Fruit fly (Drosophila melanogaster): ENCODE measurements around the gene CG8916.

The CG8916 gene

dm6 chrX:15889780-15890608, 31.8 kb upstream of the CG8916 start, which contains the start of the genes MSBP and CG15916 (continued):
- TF ChIP-seq CG16779 (GFP tag; IDR thresholded peaks at IDR 0.05), result no peak
- no peak for TF ChIP-seq CG17186 (GFP tag; optimal IDR thresholded peaks at IDR 0.05)
- TF ChIP-seq CG2129 (GFP tag; IDR thresholded peaks at IDR 0.05; ENCODE audit: partially characterized antibody), result no peak
- TF ChIP-seq trh (GFP tag; optimal IDR thresholded peaks at IDR 0.05), result no peak
- TF ChIP-seq E2f2 (GFP tag; IDR thresholded peaks at IDR 0.05), result no peak
- TF ChIP-seq CG12942 (GFP tag; optimal IDR thresholded peaks at IDR 0.05), result no peak
- peak; percentile 32; the same call in 1 of the 2 replicates for TF ChIP-seq CG3847 (GFP tag; IDR thresholded peaks at IDR 0.05)
- TF ChIP-seq CG10431 (GFP tag; optimal IDR thresholded peaks at IDR 0.05), result peak; percentile 18
- TF ChIP-seq CG8478 (optimal IDR thresholded peaks at IDR 0.05), result no peak
- TF ChIP-seq CG8089 (GFP tag; optimal IDR thresholded peaks at IDR 0.05), result no peak
- TF ChIP-seq nerfin-1 (tag; optimal IDR thresholded peaks at IDR 0.05), result no peak
- TF ChIP-seq gce (GFP tag; IDR thresholded peaks at IDR 0.05), result no peak
- TF ChIP-seq rib (GFP tag; IDR thresholded peaks at IDR 0.05), result no peak
- no peak for TF ChIP-seq fru (optimal IDR thresholded peaks at IDR 0.05)
- no peak for TF ChIP-seq wek (GFP tag; optimal IDR thresholded peaks at IDR 0.05)
- no peak for TF ChIP-seq Antp (GFP tag; optimal IDR thresholded peaks at IDR 0.05)
- no peak for TF ChIP-seq Gsc (GFP tag; IDR thresholded peaks at IDR 0.05)
- no peak for TF ChIP-seq CG3281 (GFP tag; optimal IDR thresholded peaks at IDR 0.05)
- TF ChIP-seq CG16863 (GFP tag; optimal IDR thresholded peaks at IDR 0.05), result no peak
- TF ChIP-seq Dek (tag; optimal IDR thresholded peaks at IDR 0.05), result peak; percentile 13
- no peak for TF ChIP-seq lov (optimal IDR thresholded peaks at IDR 0.05)
- TF ChIP-seq lov (GFP tag; IDR thresholded peaks at IDR 0.05), result no peak
- TF ChIP-seq Oli (tag; optimal IDR thresholded peaks at IDR 0.05), result peak; percentile 34
- peak; percentile 26 for TF ChIP-seq Six4 (GFP tag; optimal IDR thresholded peaks at IDR 0.05)
- peak; percentile 43 for TF ChIP-seq fd96Cb (tag; optimal IDR thresholded peaks at IDR 0.05)
- TF ChIP-seq Poxn (GFP tag; IDR thresholded peaks at IDR 0.05), result no peak
- no peak for TF ChIP-seq ap (GFP tag; IDR thresholded peaks at IDR 0.05)
- no peak for TF ChIP-seq Ets97D (GFP tag; optimal IDR thresholded peaks at IDR 0.05)
- no peak for TF ChIP-seq HmgD (GFP tag; optimal IDR thresholded peaks at IDR 0.05)
- TF ChIP-seq Rfx (GFP tag; IDR thresholded peaks at IDR 0.05), result peak; percentile 49; the same call in 1 of the 2 replicates
- no peak for TF ChIP-seq Ets65A (GFP tag)
- peak; percentile 12 for TF ChIP-seq CG1603 (tag; optimal IDR thresholded peaks at IDR 0.05)
- TF ChIP-seq CG10654 (GFP tag; optimal IDR thresholded peaks at IDR 0.05), result no peak
- TF ChIP-seq CG13624 (GFP tag; optimal IDR thresholded peaks at IDR 0.05), result no peak
- TF ChIP-seq CG11247 (GFP tag; IDR thresholded peaks at IDR 0.05), result 0 out of 2 replicates have a peak, but pooled peaks have one; percentile 24
- peak; percentile 59 for TF ChIP-seq CG12391 (tag; optimal IDR thresholded peaks at IDR 0.05)
- no peak for TF ChIP-seq sisA (GFP tag; IDR thresholded peaks at IDR 0.05)
- TF ChIP-seq CoRest (tag; optimal IDR thresholded peaks at IDR 0.05), result peak; percentile 73
- peak; percentile 13 for TF ChIP-seq CG18599 (GFP tag; optimal IDR thresholded peaks at IDR 0.05)
- peak; percentile 20 for TF ChIP-seq sug (tag; optimal IDR thresholded peaks at IDR 0.05)
- no peak for TF ChIP-seq CG5180 (GFP tag; optimal IDR thresholded peaks at IDR 0.05)
- no peak for TF ChIP-seq CG11695 (GFP tag; IDR thresholded peaks at IDR 0.05)
- no peak for TF ChIP-seq H15 (GFP tag; IDR thresholded peaks at IDR 0.05)
- no peak for TF ChIP-seq CG7745 (tag; optimal IDR thresholded peaks at IDR 0.05)
- no peak for TF ChIP-seq CG4360 (GFP tag; IDR thresholded peaks at IDR 0.05)
- TF ChIP-seq ftz-f1 (GFP tag; optimal IDR thresholded peaks at IDR 0.05), result no peak
- no peak for TF ChIP-seq TFAM (GFP tag; optimal IDR thresholded peaks at IDR 0.05)
- TF ChIP-seq CG10267 (tag; optimal IDR thresholded peaks at IDR 0.05), result peak; percentile 70
- TF ChIP-seq CG8281 (tag; optimal IDR thresholded peaks at IDR 0.05), result no peak
- no peak for TF ChIP-seq CG10565 (GFP tag; optimal IDR thresholded peaks at IDR 0.05)
- TF ChIP-seq usp (GFP tag; optimal IDR thresholded peaks at IDR 0.05), result no peak

All from whole organism, embryonic.